Worm (Caenorhabditis elegans) whole organism, mixed stage, embryonic: Measurements from ENCODE around the gene egl-47.

Source experiments
- ces-1 ChIP-seq: fragments of 150-350 bp; optimal IDR thresholded peaks from 2 replicates; lab custom pipeline; 2014; ENCODE audit warnings: missing biosample characterization, missing genetic modification reagents, missing genetic modification characterization
- zip-8 ChIP-seq: fragments of 150-350 bp; optimal IDR thresholded peaks from 2 replicates; lab custom pipeline; 2014; ENCODE audit warnings: missing biosample characterization, missing genetic modification characterization

DNA sequence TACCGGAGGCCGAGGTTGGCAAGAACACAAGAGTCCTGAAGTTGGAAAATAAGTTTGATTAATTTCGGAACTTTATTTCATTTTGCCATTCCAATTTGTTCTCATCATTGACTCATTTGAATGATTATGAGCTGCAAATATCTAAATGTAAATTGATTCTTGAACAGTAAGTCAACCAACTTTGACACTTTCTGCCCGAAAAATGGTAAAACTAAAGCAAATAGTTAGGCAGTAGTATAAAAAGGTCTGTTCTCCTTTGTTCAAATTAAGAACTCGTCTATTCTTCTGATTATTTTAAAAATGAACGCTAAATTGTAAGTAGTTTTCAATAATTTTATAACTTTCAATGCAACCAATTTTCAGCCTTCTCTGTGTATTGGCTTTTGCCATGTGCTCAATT, 43.7 kb downstream of the egl-47 start, which contains the start of gene fipr-12:
- no peak for TF ChIP-seq ces-1 (GFP tag; lab: Kevin White, UChicago)
- TF ChIP-seq zip-8 (tag; lab: Kevin White, UChicago): no peak
